Worm (Caenorhabditis elegans): Measurements from ENCODE around the gene slc-9B.1.

The slc-9B.1 gene

DNA sequence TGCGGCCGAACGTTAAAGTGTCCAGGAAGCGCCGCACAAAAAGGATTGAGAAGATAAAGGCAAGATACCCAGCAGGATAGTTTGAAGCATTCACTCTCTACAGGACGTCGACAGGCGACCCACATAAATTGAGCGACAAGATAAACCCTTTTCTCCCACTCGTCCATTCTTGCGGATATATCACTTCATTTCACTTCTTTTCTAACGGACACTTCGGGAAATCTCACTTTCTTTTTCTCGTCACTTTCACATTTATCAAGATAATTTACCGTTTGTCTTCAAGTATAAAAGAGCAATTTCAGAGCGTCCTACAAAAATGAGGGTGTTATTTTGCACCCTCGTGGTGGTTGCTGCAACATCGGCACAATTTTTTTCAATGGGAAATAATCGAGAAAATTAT is 38.2 kb downstream of the slc-9B.1 start, which contains the start of gene R07E3.6:
Gene R07E3.6 (plus strand): TSS at position 158 of the 400 bp plus-strand sequence.
- TF ChIP-seq tbx-37 (GFP tag; conservative IDR thresholded peaks at IDR 0.05) (no peak), ets-7 (tag; optimal IDR thresholded peaks at IDR 0.05) (no peak), sea-1 (GFP tag; conservative IDR thresholded peaks at IDR 0.05) (no peak), F13C5.2 (tag; optimal IDR thresholded peaks at IDR 0.05) (no peak), hmg-4 (GFP tag; optimal IDR thresholded peaks at IDR 0.05) (no peak), ceh-13 (GFP tag; optimal IDR thresholded peaks at IDR 0.05) (no peak), flt-1 (GFP tag; IDR thresholded peaks at IDR 0.05) (no peak), tra-4 (tag; optimal IDR thresholded peaks at IDR 0.05) (no peak), hnd-1 (tag; optimal IDR thresholded peaks at IDR 0.05) (no peak), scrt-1 (GFP tag; IDR thresholded peaks at IDR 0.05) (no peak), tbx-11 (GFP tag; IDR thresholded peaks at IDR 0.05) (no peak), hmbx-1 (tag; optimal IDR thresholded peaks at IDR 0.05) (no peak), B0310.2 (tag; optimal IDR thresholded peaks at IDR 0.05) (no peak), aly-1 (tag; optimal IDR thresholded peaks at IDR 0.05) (no peak), pes-1 (GFP tag; IDR thresholded peaks at IDR 0.05) (no peak), ama-1 (optimal IDR thresholded peaks at IDR 0.05) (no peak), ceh-36 (tag; optimal IDR thresholded peaks at IDR 0.05) (no peak)

ce11 chrX:10318437-10318836 is 39.0 kb downstream of the slc-9B.1 start:
- no peak for TF ChIP-seq ets-7 (tag; optimal IDR thresholded peaks at IDR 0.05)
- no peak for TF ChIP-seq aly-1 (tag; optimal IDR thresholded peaks at IDR 0.05)
- no peak for TF ChIP-seq hnd-1 (tag; optimal IDR thresholded peaks at IDR 0.05)
- TF ChIP-seq hmg-4 (GFP tag; optimal IDR thresholded peaks at IDR 0.05) = no peak
- no peak for TF ChIP-seq ama-1 (optimal IDR thresholded peaks at IDR 0.05)
- no peak for TF ChIP-seq tra-4 (tag; optimal IDR thresholded peaks at IDR 0.05)
- no peak for TF ChIP-seq flt-1 (GFP tag; IDR thresholded peaks at IDR 0.05)
- no peak for TF ChIP-seq tbx-37 (GFP tag; conservative IDR thresholded peaks at IDR 0.05)
- TF ChIP-seq F13C5.2 (tag; optimal IDR thresholded peaks at IDR 0.05) = no peak
- TF ChIP-seq ceh-13 (GFP tag; optimal IDR thresholded peaks at IDR 0.05) = no peak
- TF ChIP-seq pes-1 (GFP tag; IDR thresholded peaks at IDR 0.05) = no peak
- no peak for TF ChIP-seq scrt-1 (GFP tag; IDR thresholded peaks at IDR 0.05)
- TF ChIP-seq tbx-11 (GFP tag; IDR thresholded peaks at IDR 0.05) = no peak
- TF ChIP-seq ceh-36 (tag; optimal IDR thresholded peaks at IDR 0.05) = no peak
- TF ChIP-seq sea-1 (GFP tag; conservative IDR thresholded peaks at IDR 0.05) = no peak

DNA sequence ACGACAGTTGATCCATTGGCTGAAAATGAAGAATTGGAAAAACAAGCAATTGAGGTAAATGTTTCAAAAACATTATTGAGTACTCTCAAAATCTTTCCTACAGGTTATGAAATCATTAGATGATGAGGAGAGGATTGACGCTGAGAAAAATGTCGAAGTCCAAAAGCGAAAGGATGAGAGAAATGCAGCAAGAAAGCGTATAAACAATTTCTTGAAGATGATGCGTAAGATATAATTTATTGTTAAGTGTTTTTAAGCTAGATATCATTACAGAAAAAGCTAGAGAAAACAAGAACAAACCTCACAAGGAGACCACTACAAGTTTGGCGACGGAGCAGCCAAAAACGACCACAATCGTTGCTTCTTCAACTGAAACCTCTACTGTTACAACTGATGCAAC is 40.3 kb downstream of the slc-9B.1 start:
- TF ChIP-seq hnd-1 (tag; optimal IDR thresholded peaks at IDR 0.05) (no peak), hmbx-1 (tag; optimal IDR thresholded peaks at IDR 0.05) (no peak), tbx-11 (GFP tag; IDR thresholded peaks at IDR 0.05) (no peak), aly-1 (tag; optimal IDR thresholded peaks at IDR 0.05) (no peak), flt-1 (GFP tag; IDR thresholded peaks at IDR 0.05) (no peak), pes-1 (GFP tag; IDR thresholded peaks at IDR 0.05) (no peak), ceh-36 (tag; optimal IDR thresholded peaks at IDR 0.05) (no peak), scrt-1 (GFP tag; IDR thresholded peaks at IDR 0.05) (no peak), F13C5.2 (tag; optimal IDR thresholded peaks at IDR 0.05) (no peak), ets-7 (tag; optimal IDR thresholded peaks at IDR 0.05) (no peak), tra-4 (tag; optimal IDR thresholded peaks at IDR 0.05) (no peak), ama-1 (optimal IDR thresholded peaks at IDR 0.05) (no peak), hmg-4 (GFP tag; optimal IDR thresholded peaks at IDR 0.05) (no peak)

DNA sequence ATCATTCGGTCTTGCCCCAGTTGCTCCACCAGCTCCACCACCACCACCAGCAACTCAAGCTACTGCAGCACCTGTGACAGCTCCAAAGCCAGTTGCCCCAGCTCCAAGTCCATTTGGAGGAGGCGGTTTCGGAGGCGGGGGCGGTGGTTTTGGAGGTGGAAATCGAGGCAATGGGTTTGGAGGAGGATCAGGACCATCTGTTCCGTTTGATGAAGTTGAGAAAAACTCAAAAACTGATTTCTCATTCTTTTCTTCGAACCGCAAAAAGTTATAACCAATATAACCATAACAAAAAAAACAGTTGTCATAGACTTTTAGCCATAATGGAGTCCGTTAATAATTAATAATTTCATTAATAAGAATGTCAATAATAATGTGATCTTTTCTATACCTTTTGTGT is 42.0 kb downstream of the slc-9B.1 start:
- TF ChIP-seq tra-4 (tag; optimal IDR thresholded peaks at IDR 0.05) (no peak), hnd-1 (tag; optimal IDR thresholded peaks at IDR 0.05) (no peak), tbx-37 (GFP tag; conservative IDR thresholded peaks at IDR 0.05) (no peak), flt-1 (GFP tag; IDR thresholded peaks at IDR 0.05) (no peak), B0310.2 (tag; optimal IDR thresholded peaks at IDR 0.05) (no peak), hmbx-1 (tag; optimal IDR thresholded peaks at IDR 0.05) (no peak), pes-1 (GFP tag; IDR thresholded peaks at IDR 0.05) (no peak), sea-1 (GFP tag; conservative IDR thresholded peaks at IDR 0.05) (no peak), ets-7 (tag; optimal IDR thresholded peaks at IDR 0.05) (no peak), hmg-4 (GFP tag; optimal IDR thresholded peaks at IDR 0.05) (no peak), tbx-11 (GFP tag; IDR thresholded peaks at IDR 0.05) (no peak), scrt-1 (GFP tag; IDR thresholded peaks at IDR 0.05) (no peak), ama-1 (optimal IDR thresholded peaks at IDR 0.05) (no peak), aly-1 (tag; optimal IDR thresholded peaks at IDR 0.05) (no peak)

- TF ChIP-seq hnd-1 (tag; optimal IDR thresholded peaks at IDR 0.05) = no peak
- TF ChIP-seq aly-1 (tag; optimal IDR thresholded peaks at IDR 0.05) = no peak
- no peak for TF ChIP-seq tra-4 (tag; optimal IDR thresholded peaks at IDR 0.05)
- no peak for TF ChIP-seq tbx-11 (GFP tag; IDR thresholded peaks at IDR 0.05)
- TF ChIP-seq flt-1 (GFP tag; IDR thresholded peaks at IDR 0.05) = no peak
- no peak for TF ChIP-seq tbx-37 (GFP tag; conservative IDR thresholded peaks at IDR 0.05)
- no peak for TF ChIP-seq hmbx-1 (tag; optimal IDR thresholded peaks at IDR 0.05)
- TF ChIP-seq pes-1 (GFP tag; IDR thresholded peaks at IDR 0.05) = no peak
- no peak for TF ChIP-seq ets-7 (tag; optimal IDR thresholded peaks at IDR 0.05)
- TF ChIP-seq ceh-13 (GFP tag; optimal IDR thresholded peaks at IDR 0.05) = no peak
- no peak for TF ChIP-seq F13C5.2 (tag; optimal IDR thresholded peaks at IDR 0.05)
Measured at ce11 chrX:10327323-10328022, 48.1 kb downstream of the slc-9B.1 start, which contains the start of gene acl-5. TSS of gene acl-5 (minus strand) at chrX:10327456.

DNA sequence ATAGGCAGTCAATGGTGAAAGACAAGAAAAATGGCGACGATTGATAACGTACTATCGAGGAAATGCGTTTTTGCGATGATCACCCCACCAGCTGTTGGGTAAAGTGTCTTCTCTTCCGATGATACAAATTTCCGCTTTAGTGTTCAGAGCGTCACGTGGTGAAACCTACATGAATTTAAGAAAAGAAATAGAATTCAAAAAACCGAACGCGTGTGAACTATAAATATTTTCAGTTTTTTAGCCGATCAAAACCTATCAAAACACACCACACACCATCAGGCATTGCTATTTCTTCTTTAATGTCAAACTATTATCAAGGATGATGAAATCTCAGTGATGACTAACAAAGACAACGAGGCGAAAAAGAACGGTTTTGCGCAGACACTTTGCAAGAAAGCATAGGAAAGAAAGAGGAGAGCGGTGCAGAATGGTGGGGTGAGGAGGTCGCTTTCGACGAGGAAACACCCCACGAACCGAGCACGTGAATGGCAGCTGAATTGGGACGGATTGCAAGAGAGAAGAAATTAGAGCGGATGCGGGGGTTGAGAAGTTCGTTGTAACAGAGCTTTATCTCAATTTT is 52.7 kb downstream of the slc-9B.1 start:
- no peak for TF ChIP-seq flt-1 (GFP tag; IDR thresholded peaks at IDR 0.05)
- TF ChIP-seq hmg-4 (GFP tag; optimal IDR thresholded peaks at IDR 0.05) = no peak
- no peak for TF ChIP-seq F13C5.2 (tag; optimal IDR thresholded peaks at IDR 0.05)

Measured in whole organism, early embryonic.